Fruit fly (Drosophila melanogaster) whole organism, adult: ENCODE data around the gene rols.

Source experiments
- CG14711 ChIP-seq: fragments of 200-800 bp; sonication (Bioruptor generic); optimal IDR thresholded peaks from 2 replicates; lab custom pipeline; 2018; ENCODE audit warnings: missing biosample characterization, mild to moderate bottlenecking, missing genetic modification characterization, moderate library complexity
- CG1620 ChIP-seq: fragments of 200-800 bp; sonication (Bioruptor generic); optimal IDR thresholded peaks from 2 replicates; lab custom pipeline; 2016; ENCODE audit warnings: missing biosample characterization, missing genetic modification characterization
- CG7101 ChIP-seq: fragments of 200-800 bp; sonication (Bioruptor generic); optimal IDR thresholded peaks from 2 replicates; lab custom pipeline; 2018; ENCODE audit warnings: missing biosample characterization, mild to moderate bottlenecking, missing genetic modification characterization, moderate library complexity
- Clk ChIP-seq: fragments of 200-800 bp; sonication (Bioruptor generic); optimal IDR thresholded peaks from 2 replicates; lab custom pipeline; 2017; ENCODE audit warnings: missing biosample characterization, missing genetic modification characterization
- Crg-1 ChIP-seq: fragments of 200-800 bp; sonication (Bioruptor generic); optimal IDR thresholded peaks from 2 replicates; lab custom pipeline; 2016; ENCODE audit warnings: missing biosample characterization, missing genetic modification characterization
- Hr96 ChIP-seq: fragments of 200-800 bp; sonication (Bioruptor generic); optimal IDR thresholded peaks from 2 replicates; lab custom pipeline; 2016; ENCODE audit warnings: missing biosample characterization, missing genetic modification characterization
- Mnt ChIP-seq: fragments of 200-800 bp; sonication (Bioruptor generic); optimal IDR thresholded peaks from 2 replicates; lab custom pipeline; 2016; ENCODE audit warnings: missing biosample characterization, mild to moderate bottlenecking, missing genetic modification characterization
- cnc ChIP-seq, 2 experiments: fragments of >200 bp; optimal IDR thresholded peaks; 2 replicates each; lab custom pipeline; 2017
- kay ChIP-seq: fragments of 200-800 bp; sonication (Bioruptor generic); peaks from one replicate; lab custom pipeline; 2016; ENCODE audit warnings: missing biosample characterization, missing genetic modification characterization, borderline replicate concordance
- tj ChIP-seq: fragments of 200-800 bp; sonication (Bioruptor generic); optimal IDR thresholded peaks from 3 replicates; lab custom pipeline; 2017; ENCODE audit warnings: missing biosample characterization, mild to moderate bottlenecking, missing genetic modification characterization, moderate library complexity

dm6 chr3L:12014272-12014671 is 50.4 kb downstream of the rols start:
- TF ChIP-seq CG1620 (GFP tag; lab: Kevin White, UChicago) (no peak), cnc (optimal IDR thresholded peaks at IDR 0.05; lab: Kevin White, UChicago) (no peak), Clk (GFP tag; lab: Kevin White, UChicago) (no peak), Crg-1 (GFP tag; lab: Kevin White, UChicago) (no peak), tj (no peak), Mnt (GFP tag; lab: Kevin White, UChicago) (no peak), kay (no peak), Hr96 (GFP tag; lab: Kevin White, UChicago) (no peak), CG7101 (tag; lab: Kevin White, UChicago) (no peak), CG14711 (tag; lab: Kevin White, UChicago) (no peak)
